Worm (Caenorhabditis elegans): Measurements from ENCODE around the gene T04C10.3.

DNA sequence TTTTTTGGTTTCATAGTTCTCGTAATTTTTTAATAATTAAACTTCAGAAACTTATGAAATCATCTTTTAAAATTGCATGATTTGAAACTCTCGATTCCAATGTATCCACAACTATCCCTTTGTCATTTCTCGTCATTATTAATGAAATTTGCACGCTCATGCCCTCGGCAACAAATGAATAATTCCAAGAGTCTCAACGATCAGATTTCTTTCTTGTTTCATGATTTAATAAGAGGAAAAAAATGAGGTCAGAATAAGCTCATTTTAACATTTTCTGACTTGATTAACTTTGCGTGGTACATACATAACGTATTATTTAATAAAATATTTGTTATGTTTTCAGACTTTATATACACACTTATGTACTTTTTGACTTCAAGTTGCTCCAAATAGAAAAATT, 26.2 kb downstream of the T04C10.3 start:
- no peak for TF ChIP-seq nhr-19 (GFP tag; conservative IDR thresholded peaks at IDR 0.05)
- no peak for TF ChIP-seq fkh-10 (GFP tag; optimal IDR thresholded peaks at IDR 0.05)
- no peak for TF ChIP-seq tlp-1 (tag; optimal IDR thresholded peaks at IDR 0.05)
